Worm (Caenorhabditis elegans) whole organism, L4/young adult: ENCODE measurements around the gene Y38F2AL.12.
A peak's percentile ranks its signal among the peaks of the same experiment; 100 is the strongest.

ENCODE experiments used
- W03F9.2 ChIP-seq: fragments of 150-350 bp; optimal IDR thresholded peaks from 2 replicates; lab custom pipeline; 2014; ENCODE audit warnings: missing biosample characterization, missing genetic modification characterization
- dao-5 ChIP-seq: sonication (generic microtip); optimal IDR thresholded peaks from 2 replicates; lab custom pipeline; 2016; ENCODE audit warnings: missing genotype, missing genetic modification characterization, moderate library complexity, missing compliant biosample characterization
- him-1 ChIP-seq: sonication (generic microtip); optimal IDR thresholded peaks from 2 replicates; lab custom pipeline; 2016; ENCODE audit warnings: missing genotype, missing genetic modification reagents, missing genetic modification characterization, missing compliant biosample characterization

The Y38F2AL.12 gene

ce11 chrIV:2315545-2315995 lies 803 bp upstream of the Y38F2AL.12 start, which contains the start of gene vha-3:
Gene vha-3, minus strand, starts transcription at chrIV:2315945.
- TF ChIP-seq dao-5 (no peak), him-1 (tag; lab: Kevin White, UChicago) (no peak), W03F9.2 (tag; lab: Kevin White, UChicago) (no peak)

ce11 chrIV:2316796-2317195 lies 423 bp downstream of the Y38F2AL.12 start:
- no peak for TF ChIP-seq W03F9.2 (tag; lab: Kevin White, UChicago)
- no peak for TF ChIP-seq him-1 (tag; lab: Kevin White, UChicago)
- no peak for TF ChIP-seq dao-5

- no peak for TF ChIP-seq dao-5
- no peak for TF ChIP-seq him-1 (tag; lab: Kevin White, UChicago)
- no peak for TF ChIP-seq W03F9.2 (tag; lab: Kevin White, UChicago)
Measured at ce11 chrIV:2320009-2320408, 3.6 kb downstream of the Y38F2AL.12 start.

ce11 chrIV:2321546-2321945 lies 5.2 kb downstream of the Y38F2AL.12 start:
- TF ChIP-seq W03F9.2 (tag; lab: Kevin White, UChicago), result no peak
- TF ChIP-seq dao-5, result no peak
- TF ChIP-seq him-1 (tag; lab: Kevin White, UChicago), result no peak

- no peak for TF ChIP-seq dao-5
- no peak for TF ChIP-seq him-1 (tag; lab: Kevin White, UChicago)
- TF ChIP-seq W03F9.2 (tag; lab: Kevin White, UChicago), result no peak
Measured at ce11 chrIV:2322998-2323397, 6.6 kb downstream of the Y38F2AL.12 start, which contains the start of gene nsy-4. Gene nsy-4, plus strand, starts transcription at chrIV:2323271.

- TF ChIP-seq him-1 (tag; lab: Kevin White, UChicago) (no peak), dao-5 (no peak), W03F9.2 (tag; lab: Kevin White, UChicago) (no peak)
Measured at ce11 chrIV:2327317-2327716, 10.9 kb downstream of the Y38F2AL.12 start.

ce11 chrIV:2329540-2329939 lies 13.2 kb downstream of the Y38F2AL.12 start, which contains the start of gene nhr-236:
Gene nhr-236, minus strand, starts transcription at chrIV:2329640.
- TF ChIP-seq dao-5 (no peak), him-1 (tag; lab: Kevin White, UChicago) (no peak), W03F9.2 (tag; lab: Kevin White, UChicago) (no peak)

- TF ChIP-seq him-1 (tag; lab: Kevin White, UChicago), result no peak
- TF ChIP-seq dao-5, result no peak
- no peak for TF ChIP-seq W03F9.2 (tag; lab: Kevin White, UChicago)
Measured at ce11 chrIV:2334012-2334411, 17.6 kb downstream of the Y38F2AL.12 start.

ce11 chrIV:2348862-2349321 lies 32.5 kb downstream of the Y38F2AL.12 start, which contains the start of the genes ppgn-1 and tftc-1:
Gene ppgn-1, minus strand, starts transcription at chrIV:2348912.
Gene tftc-1, plus strand, starts transcription at chrIV:2349271.
- TF ChIP-seq dao-5 (no peak), W03F9.2 (tag; lab: Kevin White, UChicago) (peak; percentile 63)
